Fruit fly (Drosophila melanogaster): ENCODE results near the gene CG31882.

DNA sequence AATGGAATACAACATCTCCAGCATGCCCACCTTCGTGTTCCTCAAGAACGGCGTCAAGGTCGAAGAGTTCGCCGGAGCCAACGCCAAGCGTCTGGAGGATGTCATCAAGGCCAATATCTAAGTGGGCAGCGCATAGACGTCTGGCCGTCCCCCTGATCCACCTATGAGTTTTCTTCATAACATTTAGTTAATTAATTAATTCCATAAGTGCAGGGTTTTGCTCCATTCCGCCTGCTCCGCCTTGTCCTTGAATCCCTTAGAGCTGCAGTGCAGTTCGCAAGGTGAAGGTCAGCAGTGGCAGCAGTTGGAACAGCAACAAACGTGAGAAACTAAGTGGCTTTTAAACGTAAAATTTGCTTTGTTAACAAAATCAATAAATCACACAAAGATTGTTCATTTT lies 9.5 kb downstream of the CG31882 start:
- TF ChIP-seq pad (GFP tag; optimal IDR thresholded peaks at IDR 0.05), result no peak
- no peak for TF ChIP-seq Hr96 (GFP tag; optimal IDR thresholded peaks at IDR 0.05)
- no peak for TF ChIP-seq CG14711 (tag; optimal IDR thresholded peaks at IDR 0.05)
- TF ChIP-seq Crg-1 (GFP tag; optimal IDR thresholded peaks at IDR 0.05), result no peak
- no peak for TF ChIP-seq kay (GFP tag; ENCODE audit: borderline replicate concordance)
- no peak for TF ChIP-seq Clk (GFP tag; optimal IDR thresholded peaks at IDR 0.05)
- no peak for TF ChIP-seq cic (GFP tag; optimal IDR thresholded peaks at IDR 0.05)
- TF ChIP-seq CG5204 (GFP tag; optimal IDR thresholded peaks at IDR 0.05), result no peak
- no peak for TF ChIP-seq CG33017 (tag; optimal IDR thresholded peaks at IDR 0.05)
- no peak for TF ChIP-seq CG11617 (GFP tag; optimal IDR thresholded peaks at IDR 0.05)
- no peak for TF ChIP-seq cnc (optimal IDR thresholded peaks at IDR 0.05)
- TF ChIP-seq ovo (GFP tag; optimal IDR thresholded peaks at IDR 0.05), result no peak
- TF ChIP-seq toe (GFP tag; optimal IDR thresholded peaks at IDR 0.05), result no peak
- TF ChIP-seq CG12768 (GFP tag; optimal IDR thresholded peaks at IDR 0.05), result no peak
